Worm (Caenorhabditis elegans): ENCODE measurements around the gene Y66D12A.16.

Gene Y66D12A.16

ce11 chrIII:11559677-11560076 lies 36.3 kb downstream of the Y66D12A.16 start:
- TF ChIP-seq dmd-4 (tag; optimal IDR thresholded peaks at IDR 0.05) (no peak), nhr-10 (tag; optimal IDR thresholded peaks at IDR 0.05) (no peak), nhr-25 (tag; optimal IDR thresholded peaks at IDR 0.05) (peak; percentile 62), blmp-1 (tag; optimal IDR thresholded peaks at IDR 0.05; ENCODE audit: insufficient read depth) (peak; percentile 6), ZK546.5 (tag; optimal IDR thresholded peaks at IDR 0.05) (no peak), nhr-21 (tag; optimal IDR thresholded peaks at IDR 0.05) (no peak)

ce11 chrIII:11560504-11561202 lies 37.3 kb downstream of the Y66D12A.16 start, which contains the start of gene ztf-29:
Gene ztf-29 (plus strand): TSS chrIII:11561152.
- TF ChIP-seq Y55F3AM.14 (GFP tag; optimal IDR thresholded peaks at IDR 0.05): no peak
- TF ChIP-seq mbf-1 (tag; optimal IDR thresholded peaks at IDR 0.05): no peak
- TF ChIP-seq ZK546.5 (tag; optimal IDR thresholded peaks at IDR 0.05): no peak
- TF ChIP-seq nhr-23 (tag; optimal IDR thresholded peaks at IDR 0.05): no peak
- no peak for TF ChIP-seq lsy-2 (tag; optimal IDR thresholded peaks at IDR 0.05)
- TF ChIP-seq sma-3 (GFP tag; optimal IDR thresholded peaks at IDR 0.05): no peak
- no peak for TF ChIP-seq elt-3 (tag; optimal IDR thresholded peaks at IDR 0.05)
- TF ChIP-seq ztf-1 (GFP tag; conservative IDR thresholded peaks at IDR 0.05): no peak
- TF ChIP-seq C34F6.9 (tag; optimal IDR thresholded peaks at IDR 0.05): no peak
- no peak for TF ChIP-seq unc-39 (tag; optimal IDR thresholded peaks at IDR 0.05)
- TF ChIP-seq nhr-237 (tag; optimal IDR thresholded peaks at IDR 0.05): no peak
- TF ChIP-seq zag-1 (tag; optimal IDR thresholded peaks at IDR 0.05): no peak
- no peak for TF ChIP-seq nhr-11 (tag; optimal IDR thresholded peaks at IDR 0.05)
- no peak for TF ChIP-seq crh-2 (tag; optimal IDR thresholded peaks at IDR 0.05)
- no peak for TF ChIP-seq lin-11 (tag; optimal IDR thresholded peaks at IDR 0.05)
- TF ChIP-seq nhr-25 (tag; optimal IDR thresholded peaks at IDR 0.05): no peak
- TF ChIP-seq lin-13 (GFP tag; optimal IDR thresholded peaks at IDR 0.05): no peak
- no peak for TF ChIP-seq ztf-11 (tag; optimal IDR thresholded peaks at IDR 0.05)

- TF ChIP-seq F13H6.1 (tag; optimal IDR thresholded peaks at IDR 0.05): no peak
- no peak for TF ChIP-seq ama-1 (optimal IDR thresholded peaks at IDR 0.05)
- no peak for TF ChIP-seq lin-13 (GFP tag; optimal IDR thresholded peaks at IDR 0.05)
- TF ChIP-seq nhr-11 (tag; optimal IDR thresholded peaks at IDR 0.05): no peak
- no peak for TF ChIP-seq mab-5 (tag; optimal IDR thresholded peaks at IDR 0.05)
- no peak for TF ChIP-seq lin-39 (tag; optimal IDR thresholded peaks at IDR 0.05)
- no peak for TF ChIP-seq dmd-4 (tag; optimal IDR thresholded peaks at IDR 0.05)
- TF ChIP-seq Y55F3AM.14 (GFP tag; optimal IDR thresholded peaks at IDR 0.05): no peak
- TF ChIP-seq mbf-1 (tag; optimal IDR thresholded peaks at IDR 0.05): no peak
- TF ChIP-seq nhr-25 (tag; optimal IDR thresholded peaks at IDR 0.05): no peak
- TF ChIP-seq unc-39 (tag; optimal IDR thresholded peaks at IDR 0.05): no peak
- TF ChIP-seq nhr-23 (tag; optimal IDR thresholded peaks at IDR 0.05): no peak
- TF ChIP-seq zag-1 (tag; optimal IDR thresholded peaks at IDR 0.05): no peak
These were observed 38.2 kb downstream of the Y66D12A.16 start for ce11 chrIII:11561597-11561996.

- TF ChIP-seq unc-39 (tag; optimal IDR thresholded peaks at IDR 0.05) (no peak), ceh-82 (tag; optimal IDR thresholded peaks at IDR 0.05) (no peak)
These were observed 40.1 kb downstream of the Y66D12A.16 start, which contains the start of gene Y66D12A.11 for ce11 chrIII:11563417-11563949. Gene Y66D12A.11 (plus strand): TSS chrIII:11563467.

ce11 chrIII:11565602-11566001 lies 42.2 kb downstream of the Y66D12A.16 start, which contains the start of gene Y66D12A.10:
Gene Y66D12A.10 (plus strand): TSS chrIII:11565874.
- no peak for TF ChIP-seq F13H6.1 (tag; optimal IDR thresholded peaks at IDR 0.05)
- no peak for TF ChIP-seq nhr-77 (tag; optimal IDR thresholded peaks at IDR 0.05)
- TF ChIP-seq nhr-21 (tag; optimal IDR thresholded peaks at IDR 0.05): no peak
- no peak for TF ChIP-seq nhr-11 (tag; optimal IDR thresholded peaks at IDR 0.05)
- TF ChIP-seq Y55F3AM.14 (GFP tag; optimal IDR thresholded peaks at IDR 0.05): no peak
- peak; percentile 52 for TF ChIP-seq C34F6.9 (tag; optimal IDR thresholded peaks at IDR 0.05)
- TF ChIP-seq ztf-11 (tag; optimal IDR thresholded peaks at IDR 0.05): no peak
- TF ChIP-seq nhr-23 (tag; optimal IDR thresholded peaks at IDR 0.05): no peak
- TF ChIP-seq elt-3 (tag; optimal IDR thresholded peaks at IDR 0.05): no peak
- no peak for TF ChIP-seq alr-1 (tag; optimal IDR thresholded peaks at IDR 0.05)
- TF ChIP-seq R02D3.7 (tag; optimal IDR thresholded peaks at IDR 0.05): no peak
- TF ChIP-seq nhr-237 (tag; optimal IDR thresholded peaks at IDR 0.05): no peak
- TF ChIP-seq lsy-2 (tag; optimal IDR thresholded peaks at IDR 0.05): peak in 1 of 2 experiments; percentile 54
- no peak for TF ChIP-seq sem-4 (tag; optimal IDR thresholded peaks at IDR 0.05)
- TF ChIP-seq unc-55 (GFP tag; optimal IDR thresholded peaks at IDR 0.05): peak; percentile 62
- TF ChIP-seq elt-1 (tag; optimal IDR thresholded peaks at IDR 0.05): no peak
- no peak for TF ChIP-seq ZK546.5 (tag; optimal IDR thresholded peaks at IDR 0.05)
- TF ChIP-seq gmeb-1 (tag; optimal IDR thresholded peaks at IDR 0.05): peak; percentile 96
- peak; percentile 34 for TF ChIP-seq nhr-129 (tag; optimal IDR thresholded peaks at IDR 0.05)
- peak; percentile 22 for TF ChIP-seq lin-13 (GFP tag; optimal IDR thresholded peaks at IDR 0.05)
- no peak for TF ChIP-seq ztf-1 (GFP tag; conservative IDR thresholded peaks at IDR 0.05)
- no peak for TF ChIP-seq blmp-1 (tag; optimal IDR thresholded peaks at IDR 0.05; ENCODE audit: insufficient read depth)
